Fruit fly (Drosophila melanogaster) whole organism, wandering third instar larva: ENCODE data around the gene Oseg4.

Experiments
- Abd-B ChIP-seq: fragments of >200 bp; optimal IDR thresholded peaks from 2 replicates; lab custom pipeline; 2017; ENCODE audit warnings: missing biosample characterization, missing genetic modification characterization
- CG32264 ChIP-seq: fragments of 200-800 bp; sonication (Bioruptor generic); optimal IDR thresholded peaks from 2 replicates; lab custom pipeline; 2016; ENCODE audit warnings: missing biosample characterization, missing genetic modification characterization
- CG9705 ChIP-seq: fragments of 200-800 bp; sonication (Bioruptor generic); optimal IDR thresholded peaks from 2 replicates; lab custom pipeline; 2018; ENCODE audit warnings: missing biosample characterization, mild to moderate bottlenecking, missing genetic modification characterization
- CrebA ChIP-seq: fragments of 200-800 bp; sonication (Bioruptor generic); optimal IDR thresholded peaks from 2 replicates; lab custom pipeline; 2016; ENCODE audit warnings: missing biosample characterization, mild to moderate bottlenecking, missing genetic modification characterization, borderline replicate concordance
- Dfd ChIP-seq: fragments of >200 bp; optimal IDR thresholded peaks from 2 replicates; lab custom pipeline; 2017; ENCODE audit warnings: missing biosample characterization, missing genetic modification characterization
- Dif ChIP-seq: fragments of 200-275, 200-300 bp; sonication (Bioruptor generic); optimal IDR thresholded peaks from 2 replicates; lab custom pipeline; 2018; ENCODE audit warnings: missing biosample characterization, missing genetic modification characterization; ENCODE audit not compliant: partially characterized antibody
- GATAd ChIP-seq: sonication (Bioruptor generic); optimal IDR thresholded peaks from 2 replicates; lab custom pipeline; 2016; ENCODE audit warnings: missing biosample characterization, missing genetic modification characterization
- HLH106 ChIP-seq: fragments of 200-800 bp; optimal IDR thresholded peaks from 3 replicates; lab custom pipeline; 2019; ENCODE audit warnings: missing biosample characterization, mild to moderate bottlenecking, missing genetic modification characterization, moderate library complexity
- Hnf4 ChIP-seq: fragments of 200-800 bp; sonication (Bioruptor generic); optimal IDR thresholded peaks from 2 replicates; lab custom pipeline; 2016; ENCODE audit warnings: missing biosample characterization, mild to moderate bottlenecking, missing genetic modification characterization
- Hr78 ChIP-seq: fragments of >200 bp; optimal IDR thresholded peaks from 2 replicates; lab custom pipeline; 2017; ENCODE audit warnings: missing biosample characterization, missing genetic modification characterization
- Hr83 ChIP-seq: fragments of 200-300 bp; sonication (Bioruptor generic); optimal IDR thresholded peaks from 2 replicates; lab custom pipeline; 2016; ENCODE audit warnings: missing biosample characterization, mild to moderate bottlenecking, missing genetic modification characterization, moderate library complexity; ENCODE audit not compliant: poor library complexity, severe bottlenecking
- Jra ChIP-seq: sonication (Bioruptor generic); optimal IDR thresholded peaks from 2 replicates; lab custom pipeline; 2016; ENCODE audit warnings: missing biosample characterization, missing genetic modification characterization
- Mio ChIP-seq: sonication (Bioruptor generic); optimal IDR thresholded peaks from 2 replicates; lab custom pipeline; 2016; ENCODE audit warnings: missing biosample characterization, missing genetic modification characterization
- Myc ChIP-seq: fragments of >200 bp; optimal IDR thresholded peaks from 2 replicates; lab custom pipeline; 2017
- N ChIP-seq: fragments of >200 bp; optimal IDR thresholded peaks from 2 replicates; lab custom pipeline; 2018; ENCODE audit warnings: missing biosample characterization, missing external identifiers, missing genetic modification characterization
- OdsH ChIP-seq: fragments of 200-800 bp; sonication (Bioruptor generic); optimal IDR thresholded peaks from 2 replicates; lab custom pipeline; 2016; ENCODE audit warnings: missing biosample characterization, mild to moderate bottlenecking, missing genetic modification characterization
- Rel ChIP-seq, 2 experiments: fragments of 200-800 bp; sonication (Bioruptor generic) in 1 of 2; optimal IDR thresholded peaks; 2 replicates in 1 of 2; 3 replicates in 1 of 2; lab custom pipeline; 2016 to 2019; ENCODE audit warnings: mild to moderate bottlenecking in 2 of 2, missing biosample characterization in 2 of 2, missing genetic modification characterization in 2 of 2, moderate library complexity in 1 of 2
- Sp1 ChIP-seq: fragments of 200-800 bp; sonication (Bioruptor generic); optimal IDR thresholded peaks from 3 replicates; lab custom pipeline; 2019; ENCODE audit warnings: missing biosample characterization, mild to moderate bottlenecking, missing genetic modification characterization, moderate library complexity
- Vsx2 ChIP-seq: fragments of 200-300, 225-300 bp; sonication (Bioruptor generic); optimal IDR thresholded peaks from 2 replicates; lab custom pipeline; 2018; ENCODE audit warnings: missing biosample characterization, missing genetic modification characterization; ENCODE audit not compliant: partially characterized antibody
- br ChIP-seq: fragments of 200-800 bp; sonication (Bioruptor generic); optimal IDR thresholded peaks from 2 replicates; lab custom pipeline; 2016; ENCODE audit warnings: missing biosample characterization, missing genetic modification characterization
- brk ChIP-seq: fragments of 200-800 bp; sonication (Bioruptor generic); optimal IDR thresholded peaks from 2 replicates; lab custom pipeline; 2016; ENCODE audit warnings: missing biosample characterization, mild to moderate bottlenecking, missing genetic modification characterization
- dl ChIP-seq, 2 experiments: fragments of 175-275, 200-275 bp in 1 of 2; fragments of 200-275 bp in 1 of 2; sonication (Bioruptor generic); optimal IDR thresholded peaks; lab custom pipeline; 2018; ENCODE audit warnings: mild to moderate bottlenecking in 2 of 2, missing biosample characterization in 2 of 2, missing genetic modification characterization in 2 of 2, moderate library complexity in 2 of 2; ENCODE audit not compliant: partially characterized antibody in 2 of 2, insufficient read depth in 1 of 2
- dmrt93B ChIP-seq: fragments of 200-800 bp; sonication (Bioruptor generic); optimal IDR thresholded peaks from 2 replicates; lab custom pipeline; 2018; ENCODE audit warnings: missing biosample characterization, mild to moderate bottlenecking, missing genetic modification characterization
- dsf ChIP-seq: sonication (Bioruptor generic); optimal IDR thresholded peaks from 2 replicates; lab custom pipeline; 2016; ENCODE audit warnings: missing biosample characterization, missing genetic modification characterization, borderline replicate concordance
- ey ChIP-seq: fragments of 200-800 bp; sonication (Bioruptor generic); optimal IDR thresholded peaks from 2 replicates; lab custom pipeline; 2016; ENCODE audit warnings: missing biosample characterization, missing genetic modification characterization
- foxo ChIP-seq, 2 experiments: fragments of 200-800 bp; sonication (Bioruptor generic); optimal IDR thresholded peaks; 2 replicates in 1 of 2; 3 replicates in 1 of 2; lab custom pipeline; 2016 to 2017; ENCODE audit warnings: missing biosample characterization in 2 of 2, missing genetic modification characterization in 2 of 2
- fru ChIP-seq: fragments of 200-800 bp; sonication (Bioruptor generic); optimal IDR thresholded peaks from 3 replicates; lab custom pipeline; 2016; ENCODE audit warnings: missing biosample characterization, mild to moderate bottlenecking, missing genetic modification characterization
- h ChIP-seq: fragments of 200-800 bp; sonication (Bioruptor generic); optimal IDR thresholded peaks from 3 replicates; lab custom pipeline; 2016; ENCODE audit warnings: missing biosample characterization, mild to moderate bottlenecking, missing genetic modification characterization
- jim ChIP-seq: fragments of 175-275, 200-325 bp; sonication (Bioruptor generic); optimal IDR thresholded peaks from 2 replicates; lab custom pipeline; 2016; ENCODE audit warnings: missing biosample characterization, mild to moderate bottlenecking, missing genetic modification characterization
- lola ChIP-seq: fragments of >200 bp; optimal IDR thresholded peaks from 2 replicates; lab custom pipeline; 2017; ENCODE audit warnings: missing biosample characterization, missing genetic modification characterization
- pan ChIP-seq: fragments of >200 bp; optimal IDR thresholded peaks from 2 replicates; lab custom pipeline; 2017
- psq ChIP-seq: fragments of 200-800 bp; sonication (Bioruptor generic); optimal IDR thresholded peaks from 3 replicates; lab custom pipeline; 2017; ENCODE audit warnings: missing biosample characterization, mild to moderate bottlenecking, missing genetic modification characterization, moderate library complexity
- rgr ChIP-seq: fragments of 200-800 bp; sonication (Bioruptor generic); optimal IDR thresholded peaks from 3 replicates; lab custom pipeline; 2016; ENCODE audit warnings: missing biosample characterization, mild to moderate bottlenecking, missing genetic modification characterization
- sage ChIP-seq: fragments of 200-800 bp; sonication (Bioruptor generic); optimal IDR thresholded peaks from 2 replicates; lab custom pipeline; 2016; ENCODE audit warnings: missing biosample characterization, mild to moderate bottlenecking, missing genetic modification characterization
- sv ChIP-seq: fragments of 200-800 bp; sonication (Bioruptor generic); optimal IDR thresholded peaks from 3 replicates; lab custom pipeline; 2016; ENCODE audit warnings: missing biosample characterization, missing genetic modification characterization
- tai ChIP-seq: sonication (Bioruptor generic); optimal IDR thresholded peaks from 2 replicates; lab custom pipeline; 2016; ENCODE audit warnings: missing biosample characterization, missing genetic modification characterization
- usp ChIP-seq: fragments of >200 bp; optimal IDR thresholded peaks from 2 replicates; lab custom pipeline; 2017; ENCODE audit warnings: missing biosample characterization, missing genetic modification characterization
- woc ChIP-seq: sonication (Bioruptor generic); optimal IDR thresholded peaks from 2 replicates; lab custom pipeline; 2016; ENCODE audit warnings: missing biosample characterization, mild to moderate bottlenecking, missing genetic modification characterization

Oseg4 gene

dm6 chr3L:1692122-1692786, 43.3 kb downstream of the Oseg4 start (continued):
- TF ChIP-seq dmrt93B (peak; percentile 84), Hr78 (GFP tag; lab: Kevin White, UChicago) (no peak)

- TF ChIP-seq N (no peak), ey (GFP tag; lab: Kevin White, UChicago) (peak; percentile 45), Hnf4 (GFP tag; lab: Kevin White, UChicago) (peak; percentile 19), dmrt93B (peak; percentile 34), Dif (GFP tag; lab: Kevin White, UChicago) (no peak), sv (GFP tag; lab: Kevin White, UChicago) (no peak), lola (GFP tag; lab: Kevin White, UChicago) (no peak), usp (GFP tag; lab: Kevin White, UChicago) (no peak), sage (GFP tag; lab: Kevin White, UChicago) (no peak), jim (GFP tag; lab: Kevin White, UChicago) (peak; percentile 14), tai (GFP tag; lab: Kevin White, UChicago) (no peak), br (peak; percentile 48), pan (lab: Kevin White, UChicago) (no peak), Sp1 (GFP tag; lab: Kevin White, UChicago) (peak; percentile 20), brk (GFP tag; lab: Kevin White, UChicago) (no peak), foxo (GFP tag; optimal IDR thresholded peaks at IDR 0.05; lab: Kevin White, UChicago) (peak in 1 of 2 experiments; percentile 63), Hr83 (GFP tag; lab: Kevin White, UChicago) (peak; percentile 92), dsf (GFP tag; lab: Kevin White, UChicago) (no peak), GATAd (GFP tag; lab: Kevin White, UChicago) (no peak), psq (no peak), Hr78 (GFP tag; lab: Kevin White, UChicago) (no peak), Myc (lab: Kevin White, UChicago) (no peak), Mio (GFP tag; lab: Kevin White, UChicago) (no peak), woc (GFP tag; lab: Kevin White, UChicago) (peak; percentile 15), CrebA (no peak), h (peak; percentile 71), CG32264 (no peak), fru (GFP tag; lab: Kevin White, UChicago) (peak; percentile 51), Vsx2 (GFP tag; lab: Kevin White, UChicago) (no peak), Abd-B (no peak), dl (GFP tag; optimal IDR thresholded peaks at IDR 0.05; lab: Kevin White, UChicago; ENCODE audit: insufficient read depth in 1 of 2, partially characterized antibody in 2 of 2) (no peak), Rel (GFP tag; optimal IDR thresholded peaks at IDR 0.05; lab: Kevin White, UChicago) (no peak), Rel (tag; optimal IDR thresholded peaks at IDR 0.05; lab: Kevin White, UChicago) (no peak), HLH106 (peak; percentile 45), OdsH (GFP tag; lab: Kevin White, UChicago) (peak; percentile 8), Dfd (no peak), Jra (GFP tag; lab: Kevin White, UChicago) (no peak), rgr (GFP tag; lab: Kevin White, UChicago) (peak; percentile 46), CG9705 (no peak)
- TF ChIP-seq, all 38 proteins: peak for 14
These were observed 44.7 kb downstream of the Oseg4 start for dm6 chr3L:1690727-1691413.
